Worm (Caenorhabditis elegans): ENCODE results near the gene sro-1.

ce11 chrII:7434182-7434581 is 31.2 kb downstream of the sro-1 start, which contains the start of gene kcc-3:
- TF ChIP-seq dao-5 (tag; optimal IDR thresholded peaks at IDR 0.05) (no peak), W03F9.2 (tag; optimal IDR thresholded peaks at IDR 0.05) (no peak)

All from whole organism, L4/young adult.